Fruit fly (Drosophila melanogaster): ENCODE data around the gene Gr8a.

Gr8a gene

dm6 chrX:9215485-9215884 is 11.5 kb upstream of the Gr8a start, which contains the start of gene CG15368:
TSS of gene CG15368 (plus strand) at chrX:9215785.
- no peak for TF ChIP-seq h (optimal IDR thresholded peaks at IDR 0.05)
- TF ChIP-seq Myc (optimal IDR thresholded peaks at IDR 0.05) = no peak
- no peak for TF ChIP-seq ttk (optimal IDR thresholded peaks at IDR 0.05)
- no peak for TF ChIP-seq psq (optimal IDR thresholded peaks at IDR 0.05)
- no peak for TF ChIP-seq insv (optimal IDR thresholded peaks at IDR 0.05)
- TF ChIP-seq Sin3A (optimal IDR thresholded peaks at IDR 0.05) = no peak

dm6 chrX:9216572-9216971 is 10.4 kb upstream of the Gr8a start, which contains the start of gene CG15369:
TSS of gene CG15369 (plus strand) at chrX:9216872.
- TF ChIP-seq psq (optimal IDR thresholded peaks at IDR 0.05) (no peak), Sin3A (optimal IDR thresholded peaks at IDR 0.05) (no peak), Myc (optimal IDR thresholded peaks at IDR 0.05) (no peak), h (optimal IDR thresholded peaks at IDR 0.05) (no peak), ttk (optimal IDR thresholded peaks at IDR 0.05) (no peak), insv (optimal IDR thresholded peaks at IDR 0.05) (no peak)

dm6 chrX:9220434-9220833 is 6.5 kb upstream of the Gr8a start:
- TF ChIP-seq h (optimal IDR thresholded peaks at IDR 0.05) = no peak
- TF ChIP-seq insv (optimal IDR thresholded peaks at IDR 0.05) = no peak
- TF ChIP-seq Sin3A (optimal IDR thresholded peaks at IDR 0.05) = no peak
- TF ChIP-seq Myc (optimal IDR thresholded peaks at IDR 0.05) = no peak

DNA sequence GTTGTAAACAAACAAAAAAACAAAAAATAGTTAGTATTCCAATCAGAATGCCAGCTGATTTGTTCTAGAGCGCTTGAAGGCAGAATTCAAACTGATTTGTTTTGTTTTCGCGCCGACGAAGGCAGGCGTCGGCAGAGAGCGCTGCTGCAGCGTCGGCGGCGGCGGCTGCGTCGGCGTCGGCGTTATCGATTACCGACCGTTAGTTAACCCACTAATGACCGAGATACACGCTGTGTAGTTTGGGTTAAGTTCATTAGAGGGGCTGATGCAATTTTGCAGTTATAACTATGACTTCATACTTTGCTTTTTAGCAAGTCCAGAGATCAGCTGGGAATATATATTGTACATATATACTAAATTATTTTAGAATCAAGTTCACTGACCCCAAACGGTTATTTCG is 3.8 kb upstream of the Gr8a start, which contains the start of gene t:
Gene t, minus strand, starts transcription at position 76 of the 400 bp plus-strand sequence.
- no peak for TF ChIP-seq h (optimal IDR thresholded peaks at IDR 0.05)
- TF ChIP-seq Myc (optimal IDR thresholded peaks at IDR 0.05) = no peak
- no peak for TF ChIP-seq Sin3A (optimal IDR thresholded peaks at IDR 0.05)
- TF ChIP-seq ttk (optimal IDR thresholded peaks at IDR 0.05) = no peak
- no peak for TF ChIP-seq insv (optimal IDR thresholded peaks at IDR 0.05)
- TF ChIP-seq psq (optimal IDR thresholded peaks at IDR 0.05) = no peak

DNA sequence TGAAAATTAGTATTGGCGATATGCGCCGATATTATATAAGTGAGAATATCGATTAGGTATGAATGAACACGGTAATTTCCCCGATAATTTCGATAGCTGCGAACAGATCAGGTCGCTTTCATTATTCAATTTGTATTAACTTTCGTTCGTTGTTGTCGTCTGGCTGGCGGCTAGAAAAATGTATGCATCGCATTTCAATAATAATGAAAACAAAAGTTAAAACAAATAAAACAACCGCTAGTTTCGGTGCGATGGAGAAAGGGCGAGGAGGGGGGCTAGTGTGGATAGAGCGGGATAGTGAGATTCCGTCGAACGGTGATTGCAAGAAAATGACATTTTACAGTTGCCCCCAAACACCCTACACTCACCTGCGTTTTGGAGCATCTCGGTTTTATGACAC is 2.5 kb upstream of the Gr8a start:
- TF ChIP-seq ttk (optimal IDR thresholded peaks at IDR 0.05) (no peak), h (optimal IDR thresholded peaks at IDR 0.05) (no peak), insv (optimal IDR thresholded peaks at IDR 0.05) (no peak), psq (optimal IDR thresholded peaks at IDR 0.05) (no peak), Myc (optimal IDR thresholded peaks at IDR 0.05) (no peak), Sin3A (optimal IDR thresholded peaks at IDR 0.05) (no peak)

DNA sequence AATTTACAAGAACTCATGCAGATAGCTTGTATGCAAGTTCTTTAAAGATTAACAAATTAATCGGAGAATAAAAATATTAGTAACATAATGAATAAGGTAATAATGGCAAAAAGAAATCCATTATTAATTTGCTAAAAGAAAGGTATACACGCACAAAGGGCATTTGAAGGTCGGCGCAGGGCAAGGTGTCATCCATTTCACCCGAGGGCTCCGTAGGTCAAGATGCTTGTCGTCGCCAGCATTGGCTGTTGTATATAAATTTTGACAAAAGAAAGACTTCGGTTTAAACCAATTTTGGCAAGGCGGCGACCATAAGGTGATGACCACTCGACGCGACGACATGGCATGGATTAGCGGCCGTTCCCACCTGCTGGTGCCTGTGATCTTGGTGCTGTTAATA is 1.8 kb upstream of the Gr8a start, which contains the start of gene CG15370:
Gene CG15370, plus strand, starts transcription at position 301 of the 400 bp plus-strand sequence.
- TF ChIP-seq Sin3A (optimal IDR thresholded peaks at IDR 0.05) (no peak), insv (optimal IDR thresholded peaks at IDR 0.05) (no peak), ttk (optimal IDR thresholded peaks at IDR 0.05) (no peak), h (optimal IDR thresholded peaks at IDR 0.05) (no peak), Myc (optimal IDR thresholded peaks at IDR 0.05) (no peak), psq (optimal IDR thresholded peaks at IDR 0.05) (no peak)

dm6 chrX:9232199-9232598 is 5.3 kb downstream of the Gr8a start, which contains the start of gene CG12121:
TSS of gene CG12121 (minus strand) at chrX:9232378.
- no peak for TF ChIP-seq Myc (optimal IDR thresholded peaks at IDR 0.05)
- TF ChIP-seq Sin3A (optimal IDR thresholded peaks at IDR 0.05) = no peak
- TF ChIP-seq h (optimal IDR thresholded peaks at IDR 0.05) = no peak
- no peak for TF ChIP-seq psq (optimal IDR thresholded peaks at IDR 0.05)
- TF ChIP-seq insv (optimal IDR thresholded peaks at IDR 0.05) = no peak
- no peak for TF ChIP-seq ttk (optimal IDR thresholded peaks at IDR 0.05)

dm6 chrX:9236485-9236884 is 9.5 kb downstream of the Gr8a start, which contains the start of gene Ir8a:
TSS of gene Ir8a (minus strand) at chrX:9236585.
- TF ChIP-seq insv (optimal IDR thresholded peaks at IDR 0.05) (no peak), Sin3A (optimal IDR thresholded peaks at IDR 0.05) (no peak), Myc (optimal IDR thresholded peaks at IDR 0.05) (no peak), h (optimal IDR thresholded peaks at IDR 0.05) (no peak), psq (optimal IDR thresholded peaks at IDR 0.05) (no peak), ttk (optimal IDR thresholded peaks at IDR 0.05) (no peak)

dm6 chrX:9243417-9243884 is 16.5 kb downstream of the Gr8a start, which contains the start of the genes mxc and Larp7:
TSS of gene mxc (minus strand) at chrX:9243467.
TSS of gene Larp7 (plus strand) at chrX:9243817.
- TF ChIP-seq Myc (optimal IDR thresholded peaks at IDR 0.05) (no peak), insv (optimal IDR thresholded peaks at IDR 0.05) (no peak), psq (optimal IDR thresholded peaks at IDR 0.05) (no peak), Sin3A (optimal IDR thresholded peaks at IDR 0.05) (no peak)

DNA sequence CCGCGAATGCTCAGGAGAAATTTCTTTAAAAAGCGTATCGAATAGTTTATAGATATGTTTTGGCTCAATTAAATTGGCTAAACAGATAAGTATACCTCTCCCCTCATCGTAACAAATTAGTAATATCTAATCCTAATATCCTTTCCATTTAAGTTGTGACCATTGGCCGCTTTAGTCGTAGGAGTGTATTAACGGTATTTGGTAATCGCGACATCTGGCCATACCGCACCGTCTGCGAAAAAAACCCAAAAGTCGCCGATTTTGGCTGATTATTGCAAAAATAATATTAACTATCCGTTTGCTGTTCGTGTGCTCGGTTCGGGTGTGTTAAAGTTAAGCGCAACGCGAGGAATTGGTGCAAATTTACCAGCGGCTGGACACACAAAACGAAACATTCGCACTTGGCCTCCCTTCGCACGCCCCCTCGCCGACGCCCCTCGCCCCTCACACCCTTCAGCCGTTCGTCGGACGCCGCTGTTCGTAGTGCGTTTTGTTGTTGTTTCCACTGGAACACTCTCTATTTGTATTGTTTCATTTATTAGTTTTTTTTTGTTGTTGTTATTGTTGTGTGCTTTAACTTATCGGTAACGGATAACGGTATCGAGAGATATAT is 20.3 kb downstream of the Gr8a start, which contains the start of the genes amx and Dsor1:
Gene amx, minus strand, starts transcription at position 166 of the 613 bp plus-strand sequence.
Gene Dsor1, plus strand, starts transcription at position 172 of the 613 bp plus-strand sequence.
- TF ChIP-seq psq (optimal IDR thresholded peaks at IDR 0.05) = no peak
- no peak for TF ChIP-seq insv (optimal IDR thresholded peaks at IDR 0.05)
- no peak for TF ChIP-seq Sin3A (optimal IDR thresholded peaks at IDR 0.05)
- no peak for TF ChIP-seq Myc (optimal IDR thresholded peaks at IDR 0.05)
- TF ChIP-seq h (optimal IDR thresholded peaks at IDR 0.05) = no peak
- no peak for TF ChIP-seq ttk (optimal IDR thresholded peaks at IDR 0.05)

DNA sequence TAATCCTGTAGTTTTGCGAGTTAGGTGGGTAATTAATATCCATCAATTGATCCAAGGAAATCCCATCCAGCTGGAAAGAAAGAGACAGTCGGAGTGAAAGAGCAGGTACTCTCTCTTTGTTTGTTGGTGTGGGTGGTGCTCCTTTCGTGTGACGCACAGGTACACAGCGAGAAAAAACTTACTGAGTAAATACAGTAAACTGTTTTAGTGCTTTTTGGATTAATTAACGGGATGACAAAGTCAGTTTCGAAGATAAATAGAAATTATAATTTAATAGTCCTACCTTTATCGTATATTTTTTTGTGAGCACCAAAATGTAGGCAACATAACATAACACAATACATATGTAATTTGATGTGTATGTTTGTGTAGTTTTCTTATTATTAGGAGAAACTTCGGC is 21.1 kb downstream of the Gr8a start:
- no peak for TF ChIP-seq ttk (optimal IDR thresholded peaks at IDR 0.05)
- no peak for TF ChIP-seq psq (optimal IDR thresholded peaks at IDR 0.05)
- TF ChIP-seq Myc (optimal IDR thresholded peaks at IDR 0.05) = no peak
- TF ChIP-seq insv (optimal IDR thresholded peaks at IDR 0.05) = no peak

DNA sequence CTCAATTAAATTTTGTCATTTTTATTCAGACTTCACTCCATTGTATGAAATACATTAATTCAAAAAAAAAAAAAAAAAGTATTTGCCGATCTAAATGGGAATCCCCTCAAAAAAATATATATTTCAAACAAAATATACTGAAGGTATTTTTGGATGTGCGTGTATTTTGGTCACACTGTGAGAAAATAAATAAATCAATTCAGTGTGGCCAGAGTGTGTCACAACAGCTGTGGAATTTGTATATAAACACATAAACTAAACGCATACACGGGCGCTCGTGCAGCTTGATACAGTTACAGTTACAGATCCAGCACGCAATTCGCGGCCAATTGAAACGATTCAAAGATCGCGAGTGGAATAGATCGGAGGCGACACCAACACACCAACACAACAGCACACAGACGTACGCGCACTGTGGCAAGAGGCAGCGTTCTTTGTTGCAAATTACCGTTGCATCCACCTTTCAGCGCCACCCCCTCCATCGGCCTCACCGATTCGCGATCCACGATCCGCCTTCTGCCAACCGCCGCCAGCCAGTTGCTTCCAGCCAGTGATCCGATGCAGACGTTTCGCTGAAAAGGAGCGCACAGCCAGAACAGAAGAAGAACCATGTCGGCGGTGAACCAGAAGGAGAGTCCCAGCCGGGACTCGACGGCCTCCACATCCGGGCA is 23.4 kb downstream of the Gr8a start, which contains the start of gene CG17754:
Gene CG17754, plus strand, starts transcription at position 260 of the 671 bp plus-strand sequence.
- TF ChIP-seq Sin3A (optimal IDR thresholded peaks at IDR 0.05) (no peak), Myc (optimal IDR thresholded peaks at IDR 0.05) (no peak), insv (optimal IDR thresholded peaks at IDR 0.05) (no peak), h (optimal IDR thresholded peaks at IDR 0.05) (no peak), ttk (optimal IDR thresholded peaks at IDR 0.05) (no peak), psq (optimal IDR thresholded peaks at IDR 0.05) (no peak)
